Fruit fly (Drosophila melanogaster) whole organism, pupa: ENCODE measurements around the gene Rbp.

ENCODE experiments used
- CG12605 ChIP-seq: fragments of 200-800 bp; sonication (Bioruptor generic); IDR thresholded peaks from 2 replicates; pipeline ENCODE4 v1.3.6; 2022; ENCODE audit warnings: missing biosample characterization, missing genetic modification characterization
- CG32121 ChIP-seq: fragments of 200-800 bp; sonication (Bioruptor generic); IDR thresholded peaks from 2 replicates; pipeline ENCODE4 v1.3.6; 2022; ENCODE audit warnings: missing biosample characterization, missing genetic modification characterization
- CG4496 ChIP-seq: fragments of 200-800 bp; sonication (Bioruptor generic); IDR thresholded peaks from 3 replicates; pipeline ENCODE4 v1.3.6; 2022; ENCODE audit warnings: missing biosample characterization, missing genetic modification characterization
- CG8301 ChIP-seq: fragments of 200-800 bp; sonication (Bioruptor generic); optimal IDR thresholded peaks from 2 replicates; lab custom pipeline; 2018; ENCODE audit warnings: missing biosample characterization, mild to moderate bottlenecking, missing genetic modification characterization
- CG9948 ChIP-seq: fragments of 200-800 bp; sonication (Bioruptor generic); optimal IDR thresholded peaks from 2 replicates; lab custom pipeline; 2018; ENCODE audit warnings: missing biosample characterization, mild to moderate bottlenecking, missing genetic modification characterization, moderate library complexity
- Snoo ChIP-seq: fragments of 200-800 bp; sonication (Bioruptor generic); optimal IDR thresholded peaks from 3 replicates; lab custom pipeline; 2017; ENCODE audit warnings: missing biosample characterization, mild to moderate bottlenecking, missing genetic modification characterization, inconsistent platforms
- rn ChIP-seq: fragments of 200-800 bp; sonication (Bioruptor generic); IDR thresholded peaks from 2 replicates; pipeline ENCODE4 v1.3.6; 2022; ENCODE audit warnings: missing biosample characterization, missing genetic modification characterization

DNA sequence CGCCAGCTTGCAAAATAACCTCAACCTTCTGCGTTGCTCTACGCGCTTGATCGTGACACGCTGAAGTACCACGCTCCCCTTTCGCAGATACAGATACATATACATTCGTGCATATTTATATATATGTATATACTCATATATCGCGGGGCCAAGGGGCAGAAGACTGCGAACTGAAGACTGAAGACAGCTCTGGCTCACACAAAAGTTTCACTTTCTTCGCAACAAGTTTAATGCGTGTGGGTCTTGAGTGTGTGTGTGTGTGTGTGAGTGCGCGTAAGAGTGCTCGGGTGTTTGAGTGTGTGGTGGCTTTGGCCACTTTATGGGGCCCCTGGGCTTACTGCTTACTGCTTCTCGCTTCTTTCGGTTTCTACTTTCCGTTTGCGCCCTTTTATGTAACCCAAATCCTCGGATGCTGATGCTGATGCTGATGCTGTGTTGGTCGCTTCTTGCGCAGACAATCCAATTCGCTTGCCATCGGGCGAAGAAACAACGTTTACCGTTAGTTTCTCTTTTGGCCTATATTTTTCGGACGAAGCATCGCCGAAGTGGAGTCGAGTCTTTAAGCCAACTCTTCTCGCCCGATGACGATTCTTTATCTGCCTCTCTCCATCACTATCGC lies 52.9 kb downstream of the Rbp start:
- TF ChIP-seq CG12605: no peak
- no peak for TF ChIP-seq CG9948 (tag; lab: Kevin White, UChicago)
- TF ChIP-seq Snoo (tag; lab: Kevin White, UChicago): no peak
- TF ChIP-seq CG4496: no peak
- TF ChIP-seq rn: no peak
- TF ChIP-seq CG32121 (GFP tag; lab: Robert Waterston, UW): no peak
- TF ChIP-seq CG8301: no peak
